Worm (Caenorhabditis elegans) whole organism, L4 larva: ENCODE data around the gene W02B12.1.

Experiments used
- Y48G9A.11 ChIP-seq: fragments of 200-800 bp; sonication (Bioruptor generic); IDR thresholded peaks from 2 replicates; pipeline ENCODE4 v1.3.6; 2022; ENCODE audit warnings: missing genetic modification reagents, missing genetic modification characterization, missing compliant biosample characterization
- ceh-82 ChIP-seq: sonication (generic microtip); optimal IDR thresholded peaks from 2 replicates; lab custom pipeline; 2017; ENCODE audit warnings: missing biosample characterization, missing genetic modification characterization
- cey-2 ChIP-seq: sonication (generic microtip); optimal IDR thresholded peaks from 3 replicates; lab custom pipeline; 2017; ENCODE audit warnings: missing genetic modification characterization, mild to moderate bottlenecking, missing compliant biosample characterization, antibody characterized with exemption, borderline replicate concordance; ENCODE audit not compliant: insufficient read depth
- mep-1 ChIP-seq: fragments of 150-350 bp; sonication (generic microtip); optimal IDR thresholded peaks from 3 replicates; lab custom pipeline; 2014; ENCODE audit warnings: missing biosample characterization, missing genetic modification characterization
- unc-130 ChIP-seq: sonication (generic microtip); optimal IDR thresholded peaks from 2 replicates; lab custom pipeline; 2016; ENCODE audit warnings: missing genetic modification reagents, missing genetic modification characterization, missing compliant biosample characterization
- zag-1 ChIP-seq: fragments of 150-350 bp; optimal IDR thresholded peaks from 2 replicates; lab custom pipeline; 2014; ENCODE audit warnings: missing biosample characterization, missing genetic modification characterization
- ztf-7 ChIP-seq: fragments of 150-350 bp; optimal IDR thresholded peaks from 2 replicates; lab custom pipeline; 2014; ENCODE audit warnings: missing biosample characterization, missing genetic modification characterization

DNA sequence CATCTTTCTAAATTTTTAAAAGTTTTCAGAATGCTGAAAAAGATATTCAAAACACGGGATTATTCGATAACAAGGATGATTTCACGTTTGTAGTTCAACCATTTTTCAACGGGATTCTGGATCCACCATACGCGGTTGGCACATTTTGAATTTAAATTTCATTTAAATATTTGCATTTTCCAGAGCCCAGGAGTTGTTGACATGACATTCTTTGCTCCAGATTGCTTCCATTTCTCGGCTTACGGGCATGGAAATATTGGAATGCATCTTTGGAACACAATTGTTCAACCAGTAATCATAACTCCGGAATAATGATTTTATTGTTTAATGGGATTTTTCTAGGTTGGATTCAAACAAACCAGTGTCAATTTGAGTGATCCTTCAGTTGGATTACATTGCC lies 2.1 kb downstream of the W02B12.1 start:
- TF ChIP-seq ztf-7 (tag; lab: Kevin White, UChicago) (no peak), ceh-82 (tag; lab: Kevin White, UChicago) (no peak), unc-130 (no peak), cey-2 (tag; lab: Kevin White, UChicago) (no peak), mep-1 (tag; lab: Kevin White, UChicago) (no peak), zag-1 (no peak), Y48G9A.11 (no peak)
